Fruit fly (Drosophila melanogaster) Kc167 (cell line): ENCODE results near the gene CG31145.

Experiments used
- Myc ChIP-seq: fragments of >200 bp; optimal IDR thresholded peaks from 2 replicates; lab custom pipeline; 2017; ENCODE audit warnings: missing external identifiers
- psq ChIP-seq: fragments of >200 bp; optimal IDR thresholded peaks from 2 replicates; lab custom pipeline; 2017; ENCODE audit warnings: missing external identifiers
- ttk ChIP-seq: sonication (Bioruptor generic); optimal IDR thresholded peaks from 2 replicates; lab custom pipeline; 2017; ENCODE audit warnings: missing external identifiers

- TF ChIP-seq Myc (no peak), psq (lab: Kevin White, UChicago) (no peak), ttk (no peak)
Measured at dm6 chr3R:23659598-23659997, 9.9 kb downstream of the CG31145 start.
